Fruit fly (Drosophila melanogaster): ENCODE results near the gene Thor.

Gene Thor

DNA sequence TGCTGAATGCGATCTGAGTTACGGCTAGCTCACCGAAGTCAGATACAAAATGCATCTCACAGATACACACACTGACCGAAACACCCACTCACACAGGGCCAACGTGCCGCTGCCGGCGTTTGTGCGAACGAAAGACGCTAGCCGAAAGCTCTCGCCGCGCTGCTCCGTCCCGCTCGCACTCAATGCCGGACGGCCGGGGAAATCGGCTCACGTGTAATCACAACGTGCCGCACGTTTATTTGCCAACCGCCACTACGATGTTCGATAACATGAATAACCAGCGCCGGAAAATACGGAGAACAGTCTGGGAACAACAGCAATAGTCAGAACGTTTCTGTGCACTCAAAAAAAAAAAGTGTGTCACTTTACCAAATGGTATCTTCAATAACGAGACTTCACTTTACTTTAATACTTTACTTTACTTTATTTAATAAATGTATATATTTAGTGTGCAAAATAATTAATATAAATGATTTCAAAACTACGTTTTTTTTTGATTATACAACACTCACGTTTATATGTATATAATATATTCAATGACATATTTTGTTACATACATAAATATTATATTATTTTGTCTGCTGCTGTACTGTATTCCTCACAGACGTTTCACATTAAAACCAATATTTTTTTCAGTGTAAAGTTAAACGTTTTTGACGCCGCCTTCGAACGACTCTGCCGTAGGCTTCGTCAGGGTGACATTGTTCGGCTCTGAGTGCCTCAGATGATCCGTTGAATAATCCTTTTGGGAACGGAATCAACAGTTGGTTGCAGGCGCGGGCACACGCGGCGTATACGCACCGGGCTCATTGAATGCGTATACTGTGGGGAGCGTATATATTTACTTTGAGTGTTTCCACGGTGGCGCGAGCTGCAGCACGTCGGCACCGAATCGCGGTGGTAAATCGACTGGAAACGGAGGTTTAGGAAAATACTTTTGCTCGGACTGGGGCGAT is 29.3 kb downstream of the Thor start, which contains the start of gene tim (continued):
- TF ChIP-seq CG9932 (GFP tag; IDR thresholded peaks at IDR 0.05) = peak; percentile 7; the same call in 1 of the 2 replicates
- TF ChIP-seq CG6689 (GFP tag; IDR thresholded peaks at IDR 0.05) = 0 out of 2 replicates have a peak, but pooled peaks have one; percentile 9
- TF ChIP-seq Max (GFP tag; optimal IDR thresholded peaks at IDR 0.05) = peak; percentile 9
- peak; percentile 36 for TF ChIP-seq odd (GFP tag; optimal IDR thresholded peaks at IDR 0.05)
- no peak for TF ChIP-seq CG6854 (GFP tag; optimal IDR thresholded peaks at IDR 0.05)
- TF ChIP-seq Lhr (GFP tag; optimal IDR thresholded peaks at IDR 0.05) = no peak
- TF ChIP-seq grn (GFP tag; optimal IDR thresholded peaks at IDR 0.05) = no peak
- no peak for TF ChIP-seq CG10431 (GFP tag; optimal IDR thresholded peaks at IDR 0.05)
- TF ChIP-seq nerfin-2 (GFP tag; IDR thresholded peaks at IDR 0.05; ENCODE audit: partially characterized antibody) = no peak
- no peak for TF ChIP-seq CG10462 (GFP tag; optimal IDR thresholded peaks at IDR 0.05)
- TF ChIP-seq sob (GFP tag; IDR thresholded peaks at IDR 0.05) = peak; percentile 39
- TF ChIP-seq cg (GFP tag; optimal IDR thresholded peaks at IDR 0.05) = peak; percentile 77
- TF ChIP-seq CG34376 (GFP tag; optimal IDR thresholded peaks at IDR 0.05) = no peak
- no peak for TF ChIP-seq HLHmδ (GFP tag; optimal IDR thresholded peaks at IDR 0.05)

DNA sequence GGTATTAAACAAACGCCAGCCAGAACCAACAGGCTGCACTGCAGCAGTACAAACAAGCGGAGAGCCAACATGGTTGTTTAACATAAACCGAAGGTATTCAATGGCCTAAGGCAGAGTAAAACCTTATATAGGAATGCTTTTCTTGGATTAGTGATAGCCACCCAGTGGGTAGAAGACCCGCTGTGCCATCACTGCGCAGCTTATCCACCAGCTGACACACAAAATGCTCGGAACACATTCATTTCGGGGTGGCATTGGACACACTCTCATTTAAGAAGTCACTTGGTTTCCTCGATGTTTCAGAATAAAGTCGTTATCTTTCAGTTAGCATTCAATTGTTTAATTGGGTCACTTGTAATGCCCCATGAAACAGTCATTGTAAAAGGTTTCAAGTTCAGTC is 31.8 kb downstream of the Thor start, which contains the start of gene CG31954:
Gene CG31954 (minus strand): TSS at position 101 of the 400 bp plus-strand sequence.
- TF ChIP-seq CHES-1-like (GFP tag; optimal IDR thresholded peaks at IDR 0.05) (no peak), Dip3 (GFP tag; optimal IDR thresholded peaks at IDR 0.05) (no peak), HHEX (GFP tag; optimal IDR thresholded peaks at IDR 0.05) (no peak), Hey (tag; optimal IDR thresholded peaks at IDR 0.05) (no peak), Dad (GFP tag; optimal IDR thresholded peaks at IDR 0.05) (no peak), z (GFP tag; IDR thresholded peaks at IDR 0.05) (no peak), Hr39 (optimal IDR thresholded peaks at IDR 0.05) (no peak), Ssrp (tag; optimal IDR thresholded peaks at IDR 0.05) (no peak), Awh (GFP tag; IDR thresholded peaks at IDR 0.05) (no peak), Atf3 (GFP tag; optimal IDR thresholded peaks at IDR 0.05) (no peak), bsh (GFP tag; optimal IDR thresholded peaks at IDR 0.05) (no peak), CG9817 (tag; optimal IDR thresholded peaks at IDR 0.05) (no peak), CG6854 (GFP tag; optimal IDR thresholded peaks at IDR 0.05) (no peak), grau (tag; optimal IDR thresholded peaks at IDR 0.05) (no peak), Bdp1 (GFP tag; optimal IDR thresholded peaks at IDR 0.05) (no peak), Vsx1 (GFP tag; optimal IDR thresholded peaks at IDR 0.05) (no peak), C15 (GFP tag; IDR thresholded peaks at IDR 0.05) (no peak), gce (GFP tag; IDR thresholded peaks at IDR 0.05) (no peak), CTCF (GFP tag; optimal IDR thresholded peaks at IDR 0.05) (no peak)

DNA sequence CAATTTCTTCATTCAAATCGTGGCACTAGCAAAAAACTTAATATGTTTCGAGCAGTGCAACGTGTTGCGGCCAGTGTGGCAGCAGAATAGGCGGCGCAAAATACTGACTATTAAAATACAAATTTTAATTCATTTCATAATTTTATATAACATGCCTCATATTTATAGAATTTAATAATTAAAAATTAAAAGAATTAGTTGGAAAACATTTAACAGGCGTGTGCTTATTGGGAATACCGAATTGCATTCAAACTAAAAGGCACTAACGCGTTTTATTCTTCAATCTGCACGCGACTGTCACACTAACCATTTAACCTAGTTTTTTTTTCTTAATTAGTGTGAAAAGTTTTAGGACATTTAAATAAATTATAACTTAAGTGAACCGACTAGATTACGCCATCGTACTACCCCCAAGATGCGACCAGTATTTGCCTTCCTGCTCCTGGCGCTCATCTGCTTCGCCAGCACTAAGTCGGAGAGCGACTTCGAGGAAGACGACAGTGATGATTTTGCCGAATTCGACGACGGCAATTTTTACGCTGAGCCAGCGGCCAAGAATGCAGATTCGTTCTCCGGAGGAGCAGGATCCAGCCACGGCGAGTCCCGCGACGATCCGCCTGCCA is 36.4 kb downstream of the Thor start, which contains the start of the genes LeuRS and CG17593:
Gene LeuRS (minus strand): TSS at position 88 of the 623 bp plus-strand sequence.
Gene CG17593 (plus strand): TSS at position 304 of the 623 bp plus-strand sequence.
- TF ChIP-seq CG8924 (tag; optimal IDR thresholded peaks at IDR 0.05) = peak; percentile 11
- peak; percentile 81 for TF ChIP-seq YL-1 (GFP tag; optimal IDR thresholded peaks at IDR 0.05)
- peak; percentile 29 for TF ChIP-seq zen (tag; optimal IDR thresholded peaks at IDR 0.05)
- TF ChIP-seq CG4617 (GFP tag; optimal IDR thresholded peaks at IDR 0.05; ENCODE audit: borderline replicate concordance) = peak; percentile 75
- peak; percentile 84 for TF ChIP-seq trem (tag; optimal IDR thresholded peaks at IDR 0.05)
- TF ChIP-seq CG9797 (GFP tag; optimal IDR thresholded peaks at IDR 0.05) = peak; percentile 90
- TF ChIP-seq CG7963 (GFP tag; IDR thresholded peaks at IDR 0.05; ENCODE audit: partially characterized antibody) = 0 out of 3 replicates have a peak, but pooled peaks have one; percentile 20
- TF ChIP-seq cad (GFP tag; optimal IDR thresholded peaks at IDR 0.05) = no peak
- peak; percentile 74 for TF ChIP-seq Hr3 (GFP tag; optimal IDR thresholded peaks at IDR 0.05)
- no peak for TF ChIP-seq inv (GFP tag; IDR thresholded peaks at IDR 0.05; ENCODE audit: partially characterized antibody)
- TF ChIP-seq ato (GFP tag; IDR thresholded peaks at IDR 0.05; ENCODE audit: partially characterized antibody) = no peak
- TF ChIP-seq pita (GFP tag; optimal IDR thresholded peaks at IDR 0.05) = no peak
- TF ChIP-seq Hand (GFP tag; optimal IDR thresholded peaks at IDR 0.05) = no peak
- TF ChIP-seq CG17829 (tag; optimal IDR thresholded peaks at IDR 0.05) = peak; percentile 51
- TF ChIP-seq CG13287 (GFP tag; IDR thresholded peaks at IDR 0.05; ENCODE audit: partially characterized antibody) = peak; percentile 44; the same call in 1 of the 2 replicates
